Fruit fly (Drosophila melanogaster): Measurements from ENCODE around the gene CG14260.

The CG14260 gene

dm6 chr3R:27292159-27292880, 27.1 kb downstream of the CG14260 start, which contains the start of gene CG3348 (continued):
- no peak for TF ChIP-seq CG31388 (GFP tag; optimal IDR thresholded peaks at IDR 0.05)
- TF ChIP-seq Doc2 (GFP tag; IDR thresholded peaks at IDR 0.05), result no peak
- TF ChIP-seq CG3163 (GFP tag; optimal IDR thresholded peaks at IDR 0.05), result no peak
- no peak for TF ChIP-seq CTCF (GFP tag; optimal IDR thresholded peaks at IDR 0.05)
- peak; percentile 48 for TF ChIP-seq Oli (tag; optimal IDR thresholded peaks at IDR 0.05)
- TF ChIP-seq eyg (GFP tag; optimal IDR thresholded peaks at IDR 0.05), result peak; percentile 60
- TF ChIP-seq mld (GFP tag; IDR thresholded peaks at IDR 0.05; ENCODE audit: partially characterized antibody), result no peak
- peak; percentile 31 for TF ChIP-seq GATAe (GFP tag; conservative IDR thresholded peaks at IDR 0.05)
- 0 out of 2 replicates have a peak, but pooled peaks have one; percentile 15 for TF ChIP-seq CG14667 (GFP tag; IDR thresholded peaks at IDR 0.05)
- TF ChIP-seq Ptx1 (GFP tag; IDR thresholded peaks at IDR 0.05), result peak; percentile 65
- TF ChIP-seq CG6175 (GFP tag; IDR thresholded peaks at IDR 0.05), result 0 out of 3 replicates have a peak, but pooled peaks have one; percentile 22
- TF ChIP-seq CG1233 (GFP tag; optimal IDR thresholded peaks at IDR 0.05), result peak; percentile 77
- TF ChIP-seq CG15011 (GFP tag; optimal IDR thresholded peaks at IDR 0.05), result peak; percentile 74
- TF ChIP-seq Eip74EF (GFP tag; optimal IDR thresholded peaks at IDR 0.05), result peak in 1 of 2 experiments; percentile 1
- TF ChIP-seq CG34376 (GFP tag; optimal IDR thresholded peaks at IDR 0.05), result no peak
- TF ChIP-seq CG12744 (GFP tag; optimal IDR thresholded peaks at IDR 0.05), result peak; percentile 42
- TF ChIP-seq CG4424 (GFP tag; optimal IDR thresholded peaks at IDR 0.05), result peak; percentile 52
- TF ChIP-seq sisA (GFP tag; IDR thresholded peaks at IDR 0.05), result peak; percentile 66
- peak; percentile 75 for TF ChIP-seq Aef1 (GFP tag; IDR thresholded peaks at IDR 0.05)
- TF ChIP-seq CG14050 (GFP tag; IDR thresholded peaks at IDR 0.05), result 0 out of 3 replicates have a peak, but pooled peaks have one; percentile 14
- TF ChIP-seq Adf1 (GFP tag; IDR thresholded peaks at IDR 0.05), result peak; percentile 79
- peak; percentile 83 for TF ChIP-seq zfh1 (GFP tag; IDR thresholded peaks at IDR 0.05)
- no peak for TF ChIP-seq CG31365 (tag; optimal IDR thresholded peaks at IDR 0.05)
- peak; percentile 73 for TF ChIP-seq CoRest (tag; optimal IDR thresholded peaks at IDR 0.05)
- TF ChIP-seq br (optimal IDR thresholded peaks at IDR 0.05), result no peak
- TF ChIP-seq fd3F (GFP tag; optimal IDR thresholded peaks at IDR 0.05), result peak; percentile 51
- TF ChIP-seq CG8944 (GFP tag; optimal IDR thresholded peaks at IDR 0.05), result peak; percentile 25
- peak; percentile 84 for TF ChIP-seq CG9727 (GFP tag; optimal IDR thresholded peaks at IDR 0.05)
- TF ChIP-seq ham (GFP tag; IDR thresholded peaks at IDR 0.05), result peak; percentile 40; the same call in 1 of the 2 replicates
- TF ChIP-seq Trl (optimal IDR thresholded peaks at IDR 0.05), result no peak
- peak; percentile 20 for TF ChIP-seq Trl (GFP tag; optimal IDR thresholded peaks at IDR 0.05)
- TF ChIP-seq ac (GFP tag; optimal IDR thresholded peaks at IDR 0.05), result no peak
- peak; percentile 79 for TF ChIP-seq sob (GFP tag; IDR thresholded peaks at IDR 0.05)
- no peak for TF ChIP-seq Nf-YC (tag; optimal IDR thresholded peaks at IDR 0.05)
- TF ChIP-seq CG2875 (GFP tag; optimal IDR thresholded peaks at IDR 0.05), result no peak
- peak; percentile 84 for TF ChIP-seq Fer1 (GFP tag; optimal IDR thresholded peaks at IDR 0.05)
- TF ChIP-seq CG9876 (GFP tag; optimal IDR thresholded peaks at IDR 0.05), result peak; percentile 10
- peak; percentile 38; the same call in 1 of the 2 replicates for TF ChIP-seq Awh (GFP tag; IDR thresholded peaks at IDR 0.05)
- TF ChIP-seq bowl (GFP tag; IDR thresholded peaks at IDR 0.05), result no peak
- no peak for TF ChIP-seq CG2199 (GFP tag; IDR thresholded peaks at IDR 0.05)
- no peak for TF ChIP-seq Dip2 (GFP tag; IDR thresholded peaks at IDR 0.05)
- TF ChIP-seq cg (GFP tag; optimal IDR thresholded peaks at IDR 0.05), result no peak
- peak; percentile 34; the same call in 1 of the 2 replicates for TF ChIP-seq dati (GFP tag; IDR thresholded peaks at IDR 0.05)
- TF ChIP-seq Dll (GFP tag; IDR thresholded peaks at IDR 0.05; ENCODE audit: partially characterized antibody), result no peak
- peak; percentile 80 for TF ChIP-seq unpg (GFP tag; optimal IDR thresholded peaks at IDR 0.05)
- no peak for TF ChIP-seq CG4282 (GFP tag; optimal IDR thresholded peaks at IDR 0.05)
- no peak for TF ChIP-seq CG3407 (GFP tag; optimal IDR thresholded peaks at IDR 0.05)
- peak; percentile 71 for TF ChIP-seq CG18619 (GFP tag; optimal IDR thresholded peaks at IDR 0.05)
- TF ChIP-seq Ets65A (GFP tag), result peak; percentile 63
- TF ChIP-seq Sry-δ (GFP tag; optimal IDR thresholded peaks at IDR 0.05), result no peak
- peak; percentile 24; the same call in 1 of the 2 replicates for TF ChIP-seq Rx (GFP tag; IDR thresholded peaks at IDR 0.05)
- peak; percentile 83 for TF ChIP-seq CG31224 (GFP tag; IDR thresholded peaks at IDR 0.05)
